Fruit fly (Drosophila melanogaster) whole organism, adult: Measurements from ENCODE around the gene DAAM.

Source experiments
- CG14711 ChIP-seq: fragments of 200-800 bp; sonication (Bioruptor generic); optimal IDR thresholded peaks from 2 replicates; lab custom pipeline; 2018; ENCODE audit warnings: missing biosample characterization, mild to moderate bottlenecking, missing genetic modification characterization, moderate library complexity
- CG1620 ChIP-seq: fragments of 200-800 bp; sonication (Bioruptor generic); optimal IDR thresholded peaks from 2 replicates; lab custom pipeline; 2016; ENCODE audit warnings: missing biosample characterization, missing genetic modification characterization
- CG33017 ChIP-seq: fragments of 200-800 bp; sonication (Bioruptor generic); optimal IDR thresholded peaks from 2 replicates; lab custom pipeline; 2018; ENCODE audit warnings: missing biosample characterization, mild to moderate bottlenecking, missing genetic modification characterization, moderate library complexity
- CG5204 ChIP-seq: fragments of 200-800 bp; sonication (Bioruptor generic); optimal IDR thresholded peaks from 2 replicates; lab custom pipeline; 2016; ENCODE audit warnings: missing biosample characterization, missing genetic modification characterization
- CG7101 ChIP-seq: fragments of 200-800 bp; sonication (Bioruptor generic); optimal IDR thresholded peaks from 2 replicates; lab custom pipeline; 2018; ENCODE audit warnings: missing biosample characterization, mild to moderate bottlenecking, missing genetic modification characterization, moderate library complexity
- Crg-1 ChIP-seq: fragments of 200-800 bp; sonication (Bioruptor generic); optimal IDR thresholded peaks from 2 replicates; lab custom pipeline; 2016; ENCODE audit warnings: missing biosample characterization, missing genetic modification characterization
- Hr96 ChIP-seq: fragments of 200-800 bp; sonication (Bioruptor generic); optimal IDR thresholded peaks from 2 replicates; lab custom pipeline; 2016; ENCODE audit warnings: missing biosample characterization, missing genetic modification characterization
- bab1 ChIP-seq: fragments of 200-800 bp; sonication (Bioruptor generic); optimal IDR thresholded peaks from 3 replicates; lab custom pipeline; 2019; ENCODE audit warnings: missing biosample characterization, mild to moderate bottlenecking, missing genetic modification characterization, moderate library complexity
- cic ChIP-seq: fragments of 200-800 bp; sonication (Bioruptor generic); optimal IDR thresholded peaks from 2 replicates; lab custom pipeline; 2017; ENCODE audit warnings: missing biosample characterization, mild to moderate bottlenecking, missing genetic modification characterization, moderate library complexity
- cnc ChIP-seq, 2 experiments: fragments of >200 bp; optimal IDR thresholded peaks; 2 replicates each; lab custom pipeline; 2017
- kay ChIP-seq: fragments of 200-800 bp; sonication (Bioruptor generic); peaks from one replicate; lab custom pipeline; 2016; ENCODE audit warnings: missing biosample characterization, missing genetic modification characterization, borderline replicate concordance
- pad ChIP-seq: fragments of 200-800 bp; sonication (Bioruptor generic); optimal IDR thresholded peaks from 3 replicates; lab custom pipeline; 2017; ENCODE audit warnings: missing biosample characterization, missing genetic modification characterization, mild to moderate bottlenecking, moderate library complexity, missing genetic modification reagents
- tj ChIP-seq: fragments of 200-800 bp; sonication (Bioruptor generic); optimal IDR thresholded peaks from 3 replicates; lab custom pipeline; 2017; ENCODE audit warnings: missing biosample characterization, mild to moderate bottlenecking, missing genetic modification characterization, moderate library complexity
- toe ChIP-seq: fragments of 200-800 bp; sonication (Bioruptor generic); optimal IDR thresholded peaks from 2 replicates; lab custom pipeline; 2016; ENCODE audit warnings: missing biosample characterization, missing genetic modification characterization

dm6 chrX:1252961-1253360 lies 69.2 kb downstream of the DAAM start:
- TF ChIP-seq cnc (optimal IDR thresholded peaks at IDR 0.05; lab: Kevin White, UChicago) (no peak), CG33017 (tag; lab: Kevin White, UChicago) (no peak), kay (no peak), CG14711 (tag; lab: Kevin White, UChicago) (no peak), CG5204 (GFP tag; lab: Kevin White, UChicago) (no peak), Crg-1 (GFP tag; lab: Kevin White, UChicago) (no peak), Hr96 (GFP tag; lab: Kevin White, UChicago) (no peak), tj (GFP tag; lab: Kevin White, UChicago) (no peak), CG7101 (no peak), CG1620 (GFP tag; lab: Kevin White, UChicago) (no peak), cic (GFP tag; lab: Kevin White, UChicago) (no peak), toe (GFP tag; lab: Kevin White, UChicago) (no peak), bab1 (GFP tag; lab: Kevin White, UChicago) (no peak), pad (GFP tag; lab: Kevin White, UChicago) (no peak)
